Worm (Caenorhabditis elegans) whole organism, mixed stage, embryonic: ENCODE measurements around the gene F20B6.9.

Experiments used
- blmp-1 ChIP-seq: fragments of 150-350 bp; optimal IDR thresholded peaks from 2 replicates; lab custom pipeline; 2014; ENCODE audit warnings: missing biosample characterization, missing genetic modification characterization
- ceh-39 ChIP-seq: fragments of 150-350 bp; optimal IDR thresholded peaks from 2 replicates; lab custom pipeline; 2014; ENCODE audit warnings: missing biosample characterization, missing genetic modification characterization
- ces-1 ChIP-seq: fragments of 150-350 bp; optimal IDR thresholded peaks from 2 replicates; lab custom pipeline; 2014; ENCODE audit warnings: missing biosample characterization, missing genetic modification reagents, missing genetic modification characterization
- elt-1 ChIP-seq: sonication (generic microtip); optimal IDR thresholded peaks from 2 replicates; lab custom pipeline; 2017; ENCODE audit warnings: missing genetic modification characterization, mild to moderate bottlenecking, missing compliant biosample characterization, antibody characterized with exemption, moderate library complexity, borderline replicate concordance; ENCODE audit not compliant: insufficient read depth
- elt-3 ChIP-seq: fragments of 150-350 bp; optimal IDR thresholded peaks from 2 replicates; lab custom pipeline; 2014; ENCODE audit warnings: missing biosample characterization, missing genetic modification characterization
- lin-13 ChIP-seq: fragments of 150-350 bp; optimal IDR thresholded peaks from 2 replicates; lab custom pipeline; 2014; ENCODE audit warnings: missing biosample characterization, missing genetic modification characterization
- lsy-2 ChIP-seq: fragments of 150-350 bp; optimal IDR thresholded peaks from 2 replicates; lab custom pipeline; 2014; ENCODE audit warnings: missing biosample characterization, missing genetic modification characterization
- nhr-28 ChIP-seq: fragments of 150-350 bp; optimal IDR thresholded peaks from 2 replicates; lab custom pipeline; 2014; ENCODE audit warnings: missing biosample characterization, missing genetic modification characterization
- unc-39 ChIP-seq: fragments of 150-350 bp; optimal IDR thresholded peaks from 2 replicates; lab custom pipeline; 2014; ENCODE audit warnings: missing biosample characterization, missing genetic modification characterization
- unc-62 ChIP-seq: fragments of 150-350 bp; optimal IDR thresholded peaks from 2 replicates; lab custom pipeline; 2014; ENCODE audit warnings: missing biosample characterization, missing genetic modification reagents, missing genetic modification characterization

ce11 chrX:4214643-4215042, 7.4 kb upstream of the F20B6.9 start:
- no peak for TF ChIP-seq unc-39
- no peak for TF ChIP-seq ceh-39 (tag; lab: Kevin White, UChicago)
- TF ChIP-seq lsy-2 (tag; lab: Kevin White, UChicago), result no peak
- TF ChIP-seq unc-62 (GFP tag; lab: Kevin White, UChicago), result no peak
- TF ChIP-seq lin-13 (tag; lab: Kevin White, UChicago), result no peak
- TF ChIP-seq blmp-1 (tag; lab: Kevin White, UChicago), result no peak
- no peak for TF ChIP-seq nhr-28 (tag; lab: Kevin White, UChicago)
- TF ChIP-seq ces-1, result peak; percentile 30
- no peak for TF ChIP-seq elt-3 (tag; lab: Kevin White, UChicago)
- TF ChIP-seq elt-1 (tag; lab: Kevin White, UChicago), result no peak
